Worm (Caenorhabditis elegans): ENCODE measurements around the gene str-30.

- TF ChIP-seq let-526 (GFP tag; IDR thresholded peaks at IDR 0.05) (no peak), ZK185.1 (tag; optimal IDR thresholded peaks at IDR 0.05; ENCODE audit: poor library complexity, severe bottlenecking) (no peak), F52B5.7 (tag; optimal IDR thresholded peaks at IDR 0.05) (no peak), efl-1 (GFP tag; optimal IDR thresholded peaks at IDR 0.05) (peak; percentile 62), lin-26 (GFP tag; IDR thresholded peaks at IDR 0.05) (no peak), aptf-2 (GFP tag; conservative IDR thresholded peaks at IDR 0.05) (no peak), attf-5 (GFP tag; optimal IDR thresholded peaks at IDR 0.05) (no peak)
Measured at ce11 chrV:3776086-3776589, 51.3 kb downstream of the str-30 start, which contains the start of gene cysl-3.
